Fruit fly (Drosophila melanogaster): ENCODE measurements around the gene CG32086.
A peak's percentile ranks its signal among the peaks of the same experiment; 100 is the strongest.

CG32086 gene

DNA sequence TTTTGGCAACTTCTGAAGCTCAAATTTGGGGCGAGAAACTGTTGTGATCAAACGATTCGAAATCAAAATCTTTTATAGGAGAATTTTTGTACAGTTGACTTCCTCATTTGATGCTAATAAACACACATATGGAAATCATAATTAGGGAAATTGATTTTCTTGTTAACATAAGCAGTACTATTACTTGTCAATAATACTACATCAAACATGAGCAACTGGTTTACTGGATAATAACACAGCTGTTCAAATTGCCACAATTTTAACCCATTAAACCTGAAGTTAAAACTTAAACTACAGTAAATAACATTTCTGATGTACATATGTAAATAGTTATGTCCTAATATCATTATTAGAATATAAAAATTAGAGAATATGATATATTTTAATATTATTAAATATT lies 3.9 kb downstream of the CG32086 start, which contains the start of gene CG43390 (continued):
- 0 out of 2 replicates have a peak, but pooled peaks have one; percentile 21 for TF ChIP-seq CG11696 (GFP tag; IDR thresholded peaks at IDR 0.05)
- no peak for TF ChIP-seq Abd-B (GFP tag; optimal IDR thresholded peaks at IDR 0.05)
- no peak for TF ChIP-seq HLH4C (GFP tag; IDR thresholded peaks at IDR 0.05; ENCODE audit: partially characterized antibody)
- no peak for TF ChIP-seq CkIIα-i1 (GFP tag; IDR thresholded peaks at IDR 0.05)
- TF ChIP-seq CG5245 (GFP tag; optimal IDR thresholded peaks at IDR 0.05) = no peak
- TF ChIP-seq Xbp1 (GFP tag; optimal IDR thresholded peaks at IDR 0.05) = no peak
- no peak for TF ChIP-seq Oaz (GFP tag; IDR thresholded peaks at IDR 0.05)
- no peak for TF ChIP-seq CG3995 (GFP tag; optimal IDR thresholded peaks at IDR 0.05)
- no peak for TF ChIP-seq CG9215 (GFP tag; IDR thresholded peaks at IDR 0.05)
- no peak for TF ChIP-seq CG4328 (GFP tag; optimal IDR thresholded peaks at IDR 0.05)
- no peak for TF ChIP-seq Atf3 (GFP tag; optimal IDR thresholded peaks at IDR 0.05)
- TF ChIP-seq dmrt11E (tag; optimal IDR thresholded peaks at IDR 0.05) = no peak
- TF ChIP-seq ham (GFP tag; IDR thresholded peaks at IDR 0.05) = no peak
- peak; percentile 27 for TF ChIP-seq pho (GFP tag; optimal IDR thresholded peaks at IDR 0.05)
- TF ChIP-seq lab (GFP tag; optimal IDR thresholded peaks at IDR 0.05) = peak; percentile 88
- peak; percentile 56 for TF ChIP-seq CG7987 (GFP tag; optimal IDR thresholded peaks at IDR 0.05)
- TF ChIP-seq hbn (GFP tag; IDR thresholded peaks at IDR 0.05; ENCODE audit: partially characterized antibody) = no peak
- TF ChIP-seq CG11093 (GFP tag; IDR thresholded peaks at IDR 0.05) = no peak
- TF ChIP-seq esg (GFP tag; conservative IDR thresholded peaks at IDR 0.05) = no peak
- TF ChIP-seq CG6175 (GFP tag; IDR thresholded peaks at IDR 0.05) = no peak
- TF ChIP-seq CG4707 (GFP tag; optimal IDR thresholded peaks at IDR 0.05) = no peak
- TF ChIP-seq otp (GFP tag; IDR thresholded peaks at IDR 0.05) = no peak
- TF ChIP-seq slp2 (GFP tag; optimal IDR thresholded peaks at IDR 0.05) = no peak
- no peak for TF ChIP-seq CHES-1-like (GFP tag; optimal IDR thresholded peaks at IDR 0.05)
- TF ChIP-seq CG15601 (tag; optimal IDR thresholded peaks at IDR 0.05) = no peak
- TF ChIP-seq pum (GFP tag; optimal IDR thresholded peaks at IDR 0.05) = no peak
- no peak for TF ChIP-seq eve (GFP tag; optimal IDR thresholded peaks at IDR 0.05)
- no peak for TF ChIP-seq pzg (GFP tag; optimal IDR thresholded peaks at IDR 0.05)
- TF ChIP-seq gro (GFP tag; optimal IDR thresholded peaks at IDR 0.05) = peak; percentile 59
- TF ChIP-seq Doc2 (GFP tag; IDR thresholded peaks at IDR 0.05) = no peak
- TF ChIP-seq pros (GFP tag; optimal IDR thresholded peaks at IDR 0.05) = no peak
- peak; percentile 12 for TF ChIP-seq CG7839 (tag; optimal IDR thresholded peaks at IDR 0.05)
- TF ChIP-seq H15 (GFP tag; IDR thresholded peaks at IDR 0.05) = no peak
- TF ChIP-seq Antp (GFP tag; optimal IDR thresholded peaks at IDR 0.05) = no peak
- TF ChIP-seq CG4404 (GFP tag; IDR thresholded peaks at IDR 0.05) = no peak
- TF ChIP-seq sob (GFP tag; IDR thresholded peaks at IDR 0.05) = peak; percentile 68; the same call in 1 of the 2 replicates
- TF ChIP-seq CG9797 (GFP tag; optimal IDR thresholded peaks at IDR 0.05) = no peak
- no peak for TF ChIP-seq pnt (GFP tag; optimal IDR thresholded peaks at IDR 0.05)
- no peak for TF ChIP-seq CG8290 (GFP tag; optimal IDR thresholded peaks at IDR 0.05)
- TF ChIP-seq CG8290 (tag; optimal IDR thresholded peaks at IDR 0.05) = peak in 1 of 2 experiments; percentile 96
- no peak for TF ChIP-seq CG16815 (GFP tag; optimal IDR thresholded peaks at IDR 0.05)
- TF ChIP-seq HHEX (GFP tag; optimal IDR thresholded peaks at IDR 0.05) = peak; percentile 28
- TF ChIP-seq ken (GFP tag; IDR thresholded peaks at IDR 0.05) = no peak
- TF ChIP-seq knrl (GFP tag; IDR thresholded peaks at IDR 0.05; ENCODE audit: partially characterized antibody) = no peak
- TF ChIP-seq CG10565 (GFP tag; optimal IDR thresholded peaks at IDR 0.05) = no peak
- no peak for TF ChIP-seq shn (GFP tag; optimal IDR thresholded peaks at IDR 0.05)
- no peak for TF ChIP-seq CG6254 (GFP tag; optimal IDR thresholded peaks at IDR 0.05)
- TF ChIP-seq CG4617 (GFP tag; optimal IDR thresholded peaks at IDR 0.05; ENCODE audit: borderline replicate concordance) = no peak
- peak; percentile 7 for TF ChIP-seq CG2875 (GFP tag; optimal IDR thresholded peaks at IDR 0.05)
- TF ChIP-seq Asciz (GFP tag; optimal IDR thresholded peaks at IDR 0.05) = peak; percentile 87
- TF ChIP-seq Atf6 (GFP tag; IDR thresholded peaks at IDR 0.05) = peak; percentile 69
- TF ChIP-seq CG5180 (GFP tag; optimal IDR thresholded peaks at IDR 0.05) = no peak
